Worm (Caenorhabditis elegans) whole organism, L2 larva: Measurements from ENCODE around the gene T25B9.1.

ENCODE experiments used
- C34F6.9 ChIP-seq: fragments of 150-350 bp; optimal IDR thresholded peaks from 2 replicates; lab custom pipeline; 2014; ENCODE audit warnings: missing biosample characterization, missing genetic modification characterization
- F13H6.1 ChIP-seq: sonication (generic microtip); optimal IDR thresholded peaks from 2 replicates; lab custom pipeline; 2016; ENCODE audit warnings: missing genetic modification characterization, missing compliant biosample characterization
- R02D3.7 ChIP-seq: fragments of 150-350 bp; optimal IDR thresholded peaks from 2 replicates; lab custom pipeline; 2014; ENCODE audit warnings: missing biosample characterization, missing genetic modification characterization
- Y55F3AM.14 ChIP-seq: fragments of 200-800 bp; sonication (Bioruptor generic); optimal IDR thresholded peaks from 2 replicates; lab custom pipeline; 2018; ENCODE audit warnings: mild to moderate bottlenecking, missing genetic modification characterization, missing compliant biosample characterization
- ZK546.5 ChIP-seq: sonication (generic microtip); optimal IDR thresholded peaks from 2 replicates; lab custom pipeline; 2017; ENCODE audit warnings: missing biosample characterization, missing genetic modification characterization
- alr-1 ChIP-seq: fragments of 150-350 bp; optimal IDR thresholded peaks from 2 replicates; lab custom pipeline; 2014; ENCODE audit warnings: missing biosample characterization, missing genetic modification characterization
- aly-2 ChIP-seq: fragments of 150-350 bp; optimal IDR thresholded peaks from 2 replicates; lab custom pipeline; 2014; ENCODE audit warnings: missing biosample characterization, missing genetic modification characterization
- ama-1 ChIP-seq: fragments of 150-350 bp; optimal IDR thresholded peaks from 2 replicates; lab custom pipeline; 2018; ENCODE audit warnings: inconsistent platforms
- blmp-1 ChIP-seq: sonication (generic microtip); optimal IDR thresholded peaks from 2 replicates; lab custom pipeline; 2017; ENCODE audit warnings: missing genetic modification characterization, mild to moderate bottlenecking, missing compliant biosample characterization, antibody characterized with exemption, moderate library complexity; ENCODE audit not compliant: insufficient read depth
- ceh-16 ChIP-seq: fragments of 150-350 bp; optimal IDR thresholded peaks from 2 replicates; lab custom pipeline; 2014; ENCODE audit warnings: missing biosample characterization, missing genetic modification characterization
- ceh-82 ChIP-seq: fragments of 150-350 bp; optimal IDR thresholded peaks from 2 replicates; lab custom pipeline; 2014; ENCODE audit warnings: missing biosample characterization, missing genetic modification characterization
- crh-2 ChIP-seq: sonication (generic microtip); optimal IDR thresholded peaks from 2 replicates; lab custom pipeline; 2017; ENCODE audit warnings: missing biosample characterization, missing genetic modification characterization
- dmd-4 ChIP-seq: sonication (generic microtip); optimal IDR thresholded peaks from 2 replicates; lab custom pipeline; 2017; ENCODE audit warnings: missing biosample characterization, missing genetic modification characterization
- egl-27 ChIP-seq: sonication (generic microtip); optimal IDR thresholded peaks from 3 replicates; lab custom pipeline; 2017; ENCODE audit warnings: missing biosample characterization, missing genetic modification reagents, missing genetic modification characterization
- elt-1 ChIP-seq: fragments of 150-350 bp; optimal IDR thresholded peaks from 2 replicates; lab custom pipeline; 2014; ENCODE audit warnings: missing biosample characterization, missing genetic modification characterization
- fos-1 ChIP-seq: fragments of 150-350 bp; optimal IDR thresholded peaks from 2 replicates; lab custom pipeline; 2014; ENCODE audit warnings: missing biosample characterization, missing genetic modification characterization
- gmeb-1 ChIP-seq: fragments of 150-350 bp; optimal IDR thresholded peaks from 2 replicates; lab custom pipeline; 2014; ENCODE audit warnings: missing biosample characterization, missing genetic modification characterization
- lin-11 ChIP-seq: fragments of 150-350 bp; sonication (generic microtip); optimal IDR thresholded peaks from 2 replicates; lab custom pipeline; 2014; ENCODE audit warnings: missing biosample characterization, missing genetic modification characterization, inconsistent platforms, mixed read lengths
- lin-13 ChIP-seq: fragments of 150-350 bp; optimal IDR thresholded peaks from 2 replicates; lab custom pipeline; 2014; ENCODE audit warnings: missing biosample characterization, missing genetic modification reagents, missing genetic modification characterization
- lin-39 ChIP-seq: fragments of 150-350 bp; optimal IDR thresholded peaks from 2 replicates; lab custom pipeline; 2014; ENCODE audit warnings: missing biosample characterization, missing genetic modification reagents, missing genetic modification characterization
- mab-5 ChIP-seq: fragments of 150-350 bp; optimal IDR thresholded peaks from 2 replicates; lab custom pipeline; 2014; ENCODE audit warnings: missing biosample characterization, missing genetic modification characterization
- mbf-1 ChIP-seq: sonication (generic microtip); optimal IDR thresholded peaks from 2 replicates; lab custom pipeline; 2017; ENCODE audit warnings: missing biosample characterization, missing genetic modification characterization
- mdl-1 ChIP-seq, 2 experiments: fragments of 150-350 bp in 1 of 2; sonication (generic microtip) in 1 of 2; optimal IDR thresholded peaks; 2 replicates each; lab custom pipeline; 2017; ENCODE audit warnings: missing biosample characterization in 2 of 2, missing genetic modification characterization in 2 of 2
- nhr-11 ChIP-seq: fragments of 150-350 bp; optimal IDR thresholded peaks from 2 replicates; lab custom pipeline; 2014; ENCODE audit warnings: missing biosample characterization, missing genetic modification characterization
- nhr-129 ChIP-seq: fragments of 150-350 bp; optimal IDR thresholded peaks from 2 replicates; lab custom pipeline; 2014; ENCODE audit warnings: missing biosample characterization, missing genetic modification characterization
- nhr-21 ChIP-seq: fragments of 150-350 bp; optimal IDR thresholded peaks from 2 replicates; lab custom pipeline; 2014; ENCODE audit warnings: missing biosample characterization, missing genetic modification characterization
- nhr-23 ChIP-seq: fragments of 150-350 bp; optimal IDR thresholded peaks from 2 replicates; lab custom pipeline; 2014; ENCODE audit warnings: missing biosample characterization, missing genetic modification reagents, missing genetic modification characterization
- nhr-237 ChIP-seq: fragments of 150-350 bp; optimal IDR thresholded peaks from 2 replicates; lab custom pipeline; 2014; ENCODE audit warnings: missing biosample characterization, missing genetic modification characterization
- nhr-25 ChIP-seq: fragments of 150-350 bp; sonication (generic microtip); optimal IDR thresholded peaks from 3 replicates; lab custom pipeline; 2014; ENCODE audit warnings: missing biosample characterization, missing genetic modification characterization
- nhr-77 ChIP-seq: fragments of 150-350 bp; optimal IDR thresholded peaks from 2 replicates; lab custom pipeline; 2014; ENCODE audit warnings: missing biosample characterization, missing genetic modification characterization
- peb-1 ChIP-seq: fragments of 150-350 bp; optimal IDR thresholded peaks from 2 replicates; lab custom pipeline; 2014; ENCODE audit warnings: missing biosample characterization, missing genetic modification characterization
- skn-1 ChIP-seq: sonication (generic microtip); optimal IDR thresholded peaks from 2 replicates; lab custom pipeline; 2017; ENCODE audit warnings: missing biosample characterization, missing genetic modification characterization
- sma-3 ChIP-seq: sonication (generic microtip); optimal IDR thresholded peaks from 2 replicates; lab custom pipeline; 2016; ENCODE audit warnings: missing genetic modification reagents, missing genetic modification characterization, missing compliant biosample characterization
- sma-9 ChIP-seq, 2 experiments: fragments of 150-350 bp in 1 of 2; sonication (generic microtip) in 1 of 2; optimal IDR thresholded peaks; 2 replicates each; lab custom pipeline; 2014 to 2016; ENCODE audit warnings: missing genetic modification characterization in 2 of 2, mild to moderate bottlenecking in 1 of 2, missing biosample characterization in 1 of 2, missing compliant biosample characterization in 1 of 2, missing genetic modification reagents in 1 of 2, moderate library complexity in 1 of 2
- unc-39 ChIP-seq: fragments of 150-350 bp; optimal IDR thresholded peaks from 2 replicates; lab custom pipeline; 2014; ENCODE audit warnings: missing biosample characterization, missing genetic modification characterization
- unc-55 ChIP-seq: fragments of 150-350 bp; sonication (generic microtip); optimal IDR thresholded peaks from 3 replicates; lab custom pipeline; 2014; ENCODE audit warnings: missing biosample characterization, missing genetic modification reagents, missing genetic modification characterization
- unc-62 ChIP-seq: fragments of 150-350 bp; optimal IDR thresholded peaks from 2 replicates; lab custom pipeline; 2014; ENCODE audit warnings: missing biosample characterization, missing genetic modification reagents, missing genetic modification characterization
- zag-1 ChIP-seq: fragments of 150-350 bp; optimal IDR thresholded peaks from 2 replicates; lab custom pipeline; 2014; ENCODE audit warnings: missing biosample characterization, missing genetic modification characterization
- ztf-11 ChIP-seq: sonication (generic microtip); optimal IDR thresholded peaks from 2 replicates; lab custom pipeline; 2017; ENCODE audit warnings: missing biosample characterization, missing genetic modification characterization
- ztf-4 ChIP-seq: fragments of 150-350 bp; optimal IDR thresholded peaks from 2 replicates; lab custom pipeline; 2014; ENCODE audit warnings: missing biosample characterization, missing genetic modification characterization

Gene T25B9.1

DNA sequence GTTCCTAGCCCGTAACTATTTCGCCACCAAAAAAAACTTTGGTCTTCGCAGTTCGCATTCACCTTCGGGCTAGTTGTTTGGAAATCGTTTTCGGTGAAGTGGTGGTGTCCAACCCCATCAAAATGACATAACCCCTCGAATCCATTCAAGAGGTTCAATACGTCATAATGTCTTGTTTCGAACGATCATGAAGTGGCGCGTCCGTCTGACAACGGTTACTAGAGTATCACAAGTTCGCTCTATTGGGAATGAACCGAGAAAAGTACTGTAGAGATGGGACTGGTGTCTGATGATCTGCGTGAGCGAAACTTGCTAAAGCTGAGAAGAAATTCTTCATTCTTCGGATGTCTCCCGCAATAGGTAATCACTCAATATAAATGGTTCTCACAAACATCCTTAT, 22.2 kb downstream of the T25B9.1 start, which contains the start of gene ZC168.2:
Gene ZC168.2, plus strand, starts transcription at position 301 of the 400 bp plus-strand sequence.
- TF ChIP-seq nhr-11 (tag; lab: Kevin White, UChicago) (no peak), mbf-1 (tag; lab: Kevin White, UChicago) (no peak), aly-2 (tag; lab: Kevin White, UChicago) (no peak), ZK546.5 (no peak), C34F6.9 (tag; lab: Kevin White, UChicago) (no peak), F13H6.1 (tag; lab: Kevin White, UChicago) (no peak), mdl-1 (tag; optimal IDR thresholded peaks at IDR 0.05; lab: Kevin White, UChicago) (no peak), elt-1 (tag; lab: Kevin White, UChicago) (no peak), blmp-1 (tag; lab: Kevin White, UChicago) (no peak), unc-55 (GFP tag; lab: Kevin White, UChicago) (no peak), nhr-129 (tag; lab: Kevin White, UChicago) (no peak), R02D3.7 (no peak), nhr-21 (tag; lab: Kevin White, UChicago) (no peak), ceh-82 (no peak), gmeb-1 (tag; lab: Kevin White, UChicago) (no peak), egl-27 (tag; lab: Kevin White, UChicago) (no peak), dmd-4 (tag; lab: Kevin White, UChicago) (no peak), fos-1 (no peak)

ce11 chrIV:10718865-10719264, 31.1 kb downstream of the T25B9.1 start:
- TF ChIP-seq mdl-1 (tag; optimal IDR thresholded peaks at IDR 0.05; lab: Kevin White, UChicago) = no peak

- no peak for TF ChIP-seq ztf-4 (tag; lab: Kevin White, UChicago)
- peak; percentile 25 for TF ChIP-seq elt-1 (tag; lab: Kevin White, UChicago)
Measured at ce11 chrIV:10718075-10718474, 31.9 kb downstream of the T25B9.1 start.

DNA sequence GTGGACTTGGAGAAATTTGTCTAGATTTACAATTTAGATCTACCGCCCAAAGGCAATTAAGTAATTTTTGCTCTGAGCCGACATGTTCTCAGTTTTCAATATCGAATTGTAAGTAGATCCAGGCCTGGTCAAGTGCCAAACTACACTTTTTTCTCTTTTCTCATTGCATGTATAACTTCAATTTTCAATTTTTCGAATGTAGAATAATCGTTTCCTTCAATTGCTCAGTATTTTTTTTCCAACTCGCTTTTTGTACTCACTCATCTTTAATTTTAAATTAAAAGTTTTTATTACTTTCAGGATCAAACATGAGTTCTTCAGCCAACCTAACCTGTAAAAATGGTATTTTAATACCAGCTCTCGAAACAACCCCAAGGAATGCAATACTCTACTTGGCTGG, 33.6 kb downstream of the T25B9.1 start, which contains the start of gene ncx-3:
Gene ncx-3, plus strand, starts transcription at position 301 of the 400 bp plus-strand sequence.
- TF ChIP-seq nhr-21 (tag; lab: Kevin White, UChicago) (no peak), unc-62 (no peak), ama-1 (lab: Kevin White, UChicago) (no peak), nhr-23 (tag; lab: Kevin White, UChicago) (no peak), C34F6.9 (tag; lab: Kevin White, UChicago) (no peak), Y55F3AM.14 (GFP tag; lab: Kevin White, UChicago) (no peak), ZK546.5 (no peak), nhr-11 (tag; lab: Kevin White, UChicago) (no peak), sma-3 (no peak), elt-1 (tag; lab: Kevin White, UChicago) (no peak)

ce11 chrIV:10714594-10714993, 35.3 kb downstream of the T25B9.1 start:
- TF ChIP-seq mdl-1 (tag; optimal IDR thresholded peaks at IDR 0.05; lab: Kevin White, UChicago) (no peak), sma-3 (peak; percentile 8), C34F6.9 (tag; lab: Kevin White, UChicago) (peak; percentile 13), skn-1 (no peak), nhr-25 (tag; lab: Kevin White, UChicago) (peak; percentile 6), fos-1 (peak; percentile 43), ceh-16 (tag; lab: Kevin White, UChicago) (no peak), sma-9 (GFP tag; optimal IDR thresholded peaks at IDR 0.05; lab: Kevin White, UChicago) (peak; percentile 46), sma-9 (tag; optimal IDR thresholded peaks at IDR 0.05; lab: Kevin White, UChicago) (no peak), ama-1 (lab: Kevin White, UChicago) (no peak), egl-27 (tag; lab: Kevin White, UChicago) (peak; percentile 21), mab-5 (tag; lab: Kevin White, UChicago) (no peak), nhr-237 (tag; lab: Kevin White, UChicago) (no peak), unc-39 (no peak), nhr-129 (tag; lab: Kevin White, UChicago) (peak; percentile 60), gmeb-1 (tag; lab: Kevin White, UChicago) (peak; percentile 21)
- TF ChIP-seq, all 48 proteins: peak for 8

- TF ChIP-seq ceh-16 (tag; lab: Kevin White, UChicago) (no peak), F13H6.1 (tag; lab: Kevin White, UChicago) (no peak), lin-39 (tag; lab: Kevin White, UChicago) (no peak), ztf-11 (no peak), peb-1 (no peak), dmd-4 (tag; lab: Kevin White, UChicago) (no peak), ama-1 (lab: Kevin White, UChicago) (no peak), alr-1 (tag; lab: Kevin White, UChicago) (no peak), mbf-1 (tag; lab: Kevin White, UChicago) (no peak), lin-11 (no peak), unc-39 (no peak), sma-9 (GFP tag; optimal IDR thresholded peaks at IDR 0.05; lab: Kevin White, UChicago) (no peak), sma-9 (tag; optimal IDR thresholded peaks at IDR 0.05; lab: Kevin White, UChicago) (no peak), zag-1 (tag; lab: Kevin White, UChicago) (no peak), lin-13 (GFP tag; lab: Kevin White, UChicago) (no peak), nhr-129 (tag; lab: Kevin White, UChicago) (no peak), ZK546.5 (no peak), nhr-77 (tag; lab: Kevin White, UChicago) (no peak), crh-2 (tag; lab: Kevin White, UChicago) (no peak)
Measured at ce11 chrIV:10711729-10712128, 38.2 kb downstream of the T25B9.1 start, which contains the start of gene glb-21. Gene glb-21, minus strand, starts transcription at chrIV:10711794.
